Worm (Caenorhabditis elegans): ENCODE measurements around the gene toh-1.
"Not testable (repeated sequence)": the region's sequence is repeated elsewhere in the genome, so short reads cannot be mapped to it uniquely, and the experiment has no call there.

DNA sequence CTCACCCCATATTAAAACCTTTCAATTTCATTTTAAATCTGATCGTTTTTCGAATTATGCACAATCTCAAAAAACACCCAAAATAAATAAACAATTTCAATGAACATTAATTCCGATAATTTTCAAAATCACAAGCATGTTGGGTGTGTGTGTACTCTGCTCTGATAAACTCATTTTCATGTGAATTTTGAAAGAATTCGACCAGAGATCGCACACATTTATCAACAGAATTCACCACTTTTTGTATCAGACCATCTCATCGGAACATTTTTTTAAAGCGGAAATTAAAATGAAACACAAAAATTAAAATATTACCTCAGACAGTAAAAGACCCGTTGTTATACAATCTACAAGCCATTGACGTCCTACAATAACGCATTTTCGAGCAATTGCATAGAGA lies 49.2 kb upstream of the toh-1 start:
- TF ChIP-seq fkh-10 (GFP tag; optimal IDR thresholded peaks at IDR 0.05); nhr-76 (tag; optimal IDR thresholded peaks at IDR 0.05); nhr-237 (tag; optimal IDR thresholded peaks at IDR 0.05); aly-2 (tag; optimal IDR thresholded peaks at IDR 0.05): not testable (repeated sequence)

All from whole organism, L3 larva.